Fruit fly (Drosophila melanogaster) whole organism, embryonic: ENCODE measurements around the gene CG7179.
A peak's percentile ranks its signal among the peaks of the same experiment; 100 is the strongest.

Experiments
- CG11696 ChIP-seq: fragments of 200-800 bp; sonication (Bioruptor generic); IDR thresholded peaks from 2 replicates; pipeline ENCODE4 v1.3.6; 2022; ENCODE audit warnings: missing biosample characterization, missing genetic modification characterization
- CG12744 ChIP-seq: fragments of 200-800 bp; sonication (Bioruptor generic); optimal IDR thresholded peaks from 2 replicates; lab custom pipeline; 2016; ENCODE audit warnings: missing biosample characterization, missing genetic modification characterization
- CG14014 ChIP-seq: fragments of 200-800 bp; sonication (Bioruptor generic); IDR thresholded peaks from 2 replicates; pipeline ENCODE4 v1.3.6; 2022; ENCODE audit warnings: missing biosample characterization, missing genetic modification characterization
- CG1603 ChIP-seq: fragments of 200-800 bp; sonication (Bioruptor generic); optimal IDR thresholded peaks from 2 replicates; lab custom pipeline; 2019; ENCODE audit warnings: missing biosample characterization, mild to moderate bottlenecking, missing genetic modification characterization, moderate library complexity
- CG17361 ChIP-seq: fragments of 200-800 bp; sonication (Bioruptor generic); IDR thresholded peaks from 3 replicates; pipeline ENCODE4 v1.3.6; 2022; ENCODE audit warnings: missing biosample characterization, missing genetic modification characterization
- CG18476 ChIP-seq: fragments of 200-800 bp; sonication (Bioruptor generic); optimal IDR thresholded peaks from 2 replicates; lab custom pipeline; 2016; ENCODE audit warnings: missing biosample characterization, mild to moderate bottlenecking, missing genetic modification characterization
- CG2712 ChIP-seq: fragments of 200-800 bp; optimal IDR thresholded peaks from 3 replicates; lab custom pipeline; 2019; ENCODE audit warnings: missing biosample characterization, mild to moderate bottlenecking, missing genetic modification characterization, moderate library complexity
- CG30431 ChIP-seq: fragments of 200-800 bp; sonication (Bioruptor generic); optimal IDR thresholded peaks from 2 replicates; lab custom pipeline; 2017; ENCODE audit warnings: missing biosample characterization, missing genetic modification characterization
- CG31441 ChIP-seq: fragments of 200-800 bp; sonication (Bioruptor generic); IDR thresholded peaks from 2 replicates; pipeline ENCODE4 v1.3.6; 2022; ENCODE audit warnings: missing biosample characterization, missing genetic modification characterization
- CG3847 ChIP-seq: fragments of 200-800 bp; sonication (Bioruptor generic); IDR thresholded peaks from 2 replicates; pipeline ENCODE4 v1.3.6; 2022; ENCODE audit warnings: missing biosample characterization, missing genetic modification characterization
- CG42726 ChIP-seq: fragments of 200-800 bp; sonication (Bioruptor generic); IDR thresholded peaks from 2 replicates; pipeline ENCODE4 v1.3.6; 2022; ENCODE audit warnings: missing biosample characterization, missing genetic modification characterization; ENCODE audit not compliant: partially characterized antibody
- CG6254 ChIP-seq: fragments of 200-800 bp; sonication (Bioruptor generic); optimal IDR thresholded peaks from 3 replicates; lab custom pipeline; 2017; ENCODE audit warnings: mild to moderate bottlenecking, missing biosample characterization, missing genetic modification reagents, missing genetic modification characterization
- CG8290 ChIP-seq, 3 experiments: fragments of 200-800 bp; sonication (Bioruptor generic); optimal IDR thresholded peaks; 2 replicates each; lab custom pipeline; 2016 to 2019; ENCODE audit warnings: missing biosample characterization in 3 of 3, missing genetic modification characterization in 3 of 3, mild to moderate bottlenecking in 2 of 3, moderate library complexity in 1 of 3
- CG8359 ChIP-seq: fragments of 200-800 bp; sonication (Bioruptor generic); optimal IDR thresholded peaks from 2 replicates; lab custom pipeline; 2017; ENCODE audit warnings: missing biosample characterization, mild to moderate bottlenecking, missing genetic modification characterization, borderline replicate concordance
- CG8924 ChIP-seq: fragments of 200-800 bp; optimal IDR thresholded peaks from 3 replicates; lab custom pipeline; 2019; ENCODE audit warnings: missing biosample characterization, mild to moderate bottlenecking, missing genetic modification characterization, moderate library complexity
- CG9609 ChIP-seq: fragments of 200-800 bp; sonication (Bioruptor generic); optimal IDR thresholded peaks from 3 replicates; lab custom pipeline; 2016; ENCODE audit warnings: missing biosample characterization, missing genetic modification characterization
- CkIIα-i1 ChIP-seq: fragments of 200-800 bp; sonication (Bioruptor generic); IDR thresholded peaks from 2 replicates; pipeline ENCODE4 v1.3.6; 2022; ENCODE audit warnings: missing biosample characterization, missing genetic modification characterization
- CrebB ChIP-seq: fragments of 200-800 bp; sonication (Bioruptor generic); optimal IDR thresholded peaks from 3 replicates; lab custom pipeline; 2018; ENCODE audit warnings: missing biosample characterization, mild to moderate bottlenecking, missing genetic modification characterization
- Dp ChIP-seq: fragments of 200-800 bp; sonication (Bioruptor generic); optimal IDR thresholded peaks from 2 replicates; lab custom pipeline; 2018; ENCODE audit warnings: missing biosample characterization, mild to moderate bottlenecking, missing genetic modification characterization, moderate library complexity
- HLHmδ ChIP-seq: fragments of 200-800 bp; sonication (Bioruptor generic); optimal IDR thresholded peaks from 2 replicates; lab custom pipeline; 2018; ENCODE audit warnings: missing biosample characterization, mild to moderate bottlenecking, missing genetic modification characterization, moderate library complexity
- Lpt ChIP-seq: fragments of >200 bp; optimal IDR thresholded peaks from 2 replicates; lab custom pipeline; 2018; ENCODE audit warnings: missing biosample characterization, missing genetic modification characterization
- Med ChIP-seq: fragments of 200-800 bp; sonication (Bioruptor generic); peaks from one replicate; lab custom pipeline; 2016; ENCODE audit warnings: missing biosample characterization, missing genetic modification characterization, mild to moderate bottlenecking, inconsistent platforms, moderate library complexity
- Mrtf ChIP-seq: fragments of 200-800 bp; sonication (Bioruptor generic); IDR thresholded peaks from 3 replicates; pipeline ENCODE4 v1.3.6; 2022; ENCODE audit warnings: missing biosample characterization, missing genetic modification characterization
- Neu2 ChIP-seq: fragments of 200-800 bp; sonication (Bioruptor generic); optimal IDR thresholded peaks from 3 replicates; lab custom pipeline; 2016; ENCODE audit warnings: missing biosample characterization, missing genetic modification characterization, borderline replicate concordance
- Nf-YB ChIP-seq: fragments of 200-800 bp; sonication (Bioruptor generic); optimal IDR thresholded peaks from 3 replicates; lab custom pipeline; 2019; ENCODE audit warnings: missing biosample characterization, mild to moderate bottlenecking, missing genetic modification characterization, moderate library complexity
- Six4 ChIP-seq: fragments of 200-800 bp; sonication (Bioruptor generic); optimal IDR thresholded peaks from 2 replicates; lab custom pipeline; 2016; ENCODE audit warnings: missing biosample characterization, missing genetic modification characterization
- Trl ChIP-seq, 3 experiments: fragments of >200 bp in 2 of 3; fragments of 200-800 bp in 1 of 3; sonication (Bioruptor generic) in 1 of 3; optimal IDR thresholded peaks; 2 replicates in 1 of 3; 3 replicates in 2 of 3; lab custom pipeline; 2016 to 2017; ENCODE audit warnings: missing biosample characterization in 1 of 3, missing genetic modification characterization in 1 of 3
- chm ChIP-seq: fragments of 200-800 bp; sonication (Bioruptor generic); IDR thresholded peaks from 2 replicates; pipeline ENCODE4 v1.3.6; 2022; ENCODE audit warnings: missing biosample characterization, missing genetic modification characterization
- da ChIP-seq: fragments of 200-800 bp; sonication (Bioruptor generic); optimal IDR thresholded peaks from 2 replicates; lab custom pipeline; 2016; ENCODE audit warnings: missing biosample characterization, missing genetic modification characterization
- danr ChIP-seq: fragments of 200-800 bp; sonication (Bioruptor generic); IDR thresholded peaks from 2 replicates; pipeline ENCODE4 v1.3.6; 2022; ENCODE audit warnings: missing biosample characterization, missing genetic modification characterization
- en ChIP-seq: fragments of 200-800 bp; sonication (Bioruptor generic); optimal IDR thresholded peaks from 2 replicates; lab custom pipeline; 2016; ENCODE audit warnings: missing biosample characterization, missing genetic modification characterization
- exex ChIP-seq: fragments of 200-800 bp; sonication (Bioruptor generic); optimal IDR thresholded peaks from 4 replicates; lab custom pipeline; 2018; ENCODE audit warnings: missing biosample characterization, mild to moderate bottlenecking, missing genetic modification characterization, moderate library complexity
- fu2 ChIP-seq: fragments of 200-800 bp; sonication (Bioruptor generic); optimal IDR thresholded peaks from 2 replicates; lab custom pipeline; 2016; ENCODE audit warnings: missing biosample characterization, missing genetic modification characterization
- hbn ChIP-seq: fragments of 200-800 bp; sonication (Bioruptor generic); IDR thresholded peaks from 2 replicates; pipeline ENCODE4 v1.3.6; 2022; ENCODE audit warnings: missing biosample characterization, missing genetic modification characterization; ENCODE audit not compliant: partially characterized antibody
- ind ChIP-seq: fragments of 200-800 bp; sonication (Bioruptor generic); optimal IDR thresholded peaks from 3 replicates; lab custom pipeline; 2016; ENCODE audit warnings: missing biosample characterization, missing genetic modification characterization
- insv ChIP-seq, 2 experiments: fragments of 200-800 bp; sonication (Bioruptor generic); optimal IDR thresholded peaks; 3 replicates each; lab custom pipeline; 2016 to 2018; ENCODE audit warnings: missing biosample characterization in 2 of 2, missing genetic modification characterization in 2 of 2
- mam ChIP-seq: fragments of 200-800 bp; sonication (Bioruptor generic); optimal IDR thresholded peaks from 3 replicates; lab custom pipeline; 2016; ENCODE audit warnings: missing biosample characterization, missing genetic modification characterization
- phol ChIP-seq: fragments of 200-800 bp; sonication (Bioruptor generic); optimal IDR thresholded peaks from 3 replicates; lab custom pipeline; 2018; ENCODE audit warnings: missing biosample characterization, mild to moderate bottlenecking, missing genetic modification characterization, moderate library complexity
- pnt ChIP-seq: fragments of 200-800 bp; sonication (Bioruptor generic); optimal IDR thresholded peaks from 3 replicates; lab custom pipeline; 2016; ENCODE audit warnings: missing biosample characterization, missing genetic modification characterization
- psq ChIP-seq: fragments of 200-800 bp; sonication (Bioruptor generic); optimal IDR thresholded peaks from 2 replicates; lab custom pipeline; 2017; ENCODE audit warnings: missing biosample characterization, missing genetic modification characterization
- pzg ChIP-seq: fragments of 200-800 bp; sonication (Bioruptor generic); optimal IDR thresholded peaks from 3 replicates; lab custom pipeline; 2018; ENCODE audit warnings: missing biosample characterization, mild to moderate bottlenecking, missing genetic modification characterization, moderate library complexity
- sens-2 ChIP-seq: fragments of 200-800 bp; sonication (Bioruptor generic); IDR thresholded peaks from 2 replicates; pipeline ENCODE4 v1.3.6; 2022; ENCODE audit warnings: missing biosample characterization, missing genetic modification characterization
- sima ChIP-seq: fragments of 200-800 bp; sonication (Bioruptor generic); optimal IDR thresholded peaks from 2 replicates; lab custom pipeline; 2016; ENCODE audit warnings: missing biosample characterization, missing genetic modification characterization
- sqz ChIP-seq: fragments of 200-800 bp; sonication (Bioruptor generic); optimal IDR thresholded peaks from 3 replicates; lab custom pipeline; 2018; ENCODE audit warnings: missing biosample characterization, mild to moderate bottlenecking, missing genetic modification characterization
- unpg ChIP-seq: fragments of 200-800 bp; sonication (Bioruptor generic); optimal IDR thresholded peaks from 3 replicates; lab custom pipeline; 2018; ENCODE audit warnings: missing biosample characterization, mild to moderate bottlenecking, missing genetic modification characterization, moderate library complexity
- wek ChIP-seq: fragments of 200-800 bp; sonication (Bioruptor generic); optimal IDR thresholded peaks from 3 replicates; lab custom pipeline; 2018; ENCODE audit warnings: missing biosample characterization, mild to moderate bottlenecking, missing genetic modification characterization, moderate library complexity
- z ChIP-seq: fragments of 200-800 bp; sonication (Bioruptor generic); IDR thresholded peaks from 3 replicates; pipeline ENCODE4 v1.3.6; 2022; ENCODE audit warnings: missing biosample characterization, missing genetic modification characterization

The CG7179 gene

dm6 chr2L:7827045-7828004 is 49.5 kb upstream of the CG7179 start, which contains the start of the genes Rack1 and mts (continued):
- peak; percentile 63 for TF ChIP-seq Six4 (GFP tag; lab: Kevin White, UChicago)
- peak; percentile 77 for TF ChIP-seq phol (tag; lab: Kevin White, UChicago)
- peak; percentile 54 for TF ChIP-seq CG8290 (GFP tag; optimal IDR thresholded peaks at IDR 0.05; lab: Kevin White, UChicago)
- peak; percentile 74 to 96 for TF ChIP-seq CG8290 (tag; optimal IDR thresholded peaks at IDR 0.05; lab: Kevin White, UChicago)
- peak; percentile 81 for TF ChIP-seq CG14014 (GFP tag; lab: Robert Waterston, UW)
- peak; percentile 83 for TF ChIP-seq unpg (GFP tag; lab: Kevin White, UChicago)
- TF ChIP-seq CG31441 (GFP tag; lab: Robert Waterston, UW), result peak; percentile 72
- TF ChIP-seq fu2 (GFP tag; lab: Kevin White, UChicago), result peak; percentile 72
- peak; percentile 44 for TF ChIP-seq CG18476 (GFP tag; lab: Kevin White, UChicago)
- peak; percentile 63; the same call in 2 of the 3 replicates for TF ChIP-seq CG17361
- TF ChIP-seq CG12744, result peak; percentile 48
- TF ChIP-seq chm, result peak; percentile 92
- TF ChIP-seq Med (GFP tag; lab: Kevin White, UChicago), result peak; percentile 99
- TF ChIP-seq CG42726 (GFP tag; lab: Robert Waterston, UW), result peak; percentile 75
- peak; percentile 57 for TF ChIP-seq psq (GFP tag; lab: Kevin White, UChicago)
- peak; percentile 90 for TF ChIP-seq sqz
- TF ChIP-seq CG1603 (tag; lab: Kevin White, UChicago), result peak; percentile 83
- peak; percentile 82 for TF ChIP-seq pzg (GFP tag; lab: Kevin White, UChicago)
- TF ChIP-seq Lpt (GFP tag; lab: Kevin White, UChicago), result no peak
- TF ChIP-seq CG30431 (GFP tag; lab: Kevin White, UChicago), result peak; percentile 71
- TF ChIP-seq insv (GFP tag; optimal IDR thresholded peaks at IDR 0.05; lab: Kevin White, UChicago), result peak in 1 of 2 experiments; percentile 69
- peak; percentile 71 for TF ChIP-seq CG2712 (tag; lab: Kevin White, UChicago)
- peak; percentile 98 for TF ChIP-seq HLHmδ
- no peak for TF ChIP-seq Trl (optimal IDR thresholded peaks at IDR 0.05; lab: Kevin White, UChicago)
- peak; percentile 80 for TF ChIP-seq Trl (GFP tag; optimal IDR thresholded peaks at IDR 0.05; lab: Kevin White, UChicago)
- TF ChIP-seq en, result peak; percentile 75
- TF ChIP-seq CG3847 (GFP tag; lab: Robert Waterston, UW), result peak; percentile 84
- TF ChIP-seq CG8924, result peak; percentile 64
- peak; percentile 16; the same call in 1 of the 2 replicates for TF ChIP-seq hbn (GFP tag; lab: Robert Waterston, UW)
- peak; percentile 65 for TF ChIP-seq CG9609 (GFP tag; lab: Kevin White, UChicago)
- TF ChIP-seq z (GFP tag; lab: Robert Waterston, UW), result 0 out of 3 replicates have a peak, but pooled peaks have one; percentile 42
- TF ChIP-seq pnt (GFP tag; lab: Kevin White, UChicago), result no peak
- TF ChIP-seq da (GFP tag; lab: Kevin White, UChicago), result no peak
- TF ChIP-seq danr (GFP tag; lab: Robert Waterston, UW), result peak; percentile 50; the same call in 1 of the 2 replicates
- TF ChIP-seq CrebB (tag; lab: Kevin White, UChicago), result peak; percentile 88
- peak; percentile 6 for TF ChIP-seq sima
- TF ChIP-seq CG8359 (GFP tag; lab: Kevin White, UChicago), result peak; percentile 74
- TF ChIP-seq CG6254, result peak; percentile 85
- peak; percentile 72 for TF ChIP-seq CG11696 (GFP tag; lab: Robert Waterston, UW)
- 0 out of 2 replicates have a peak, but pooled peaks have one; percentile 7 for TF ChIP-seq CkIIα-i1 (GFP tag; lab: Robert Waterston, UW)
- peak; percentile 29 for TF ChIP-seq Dp (GFP tag; lab: Kevin White, UChicago)
- peak; percentile 16; the same call in 1 of the 3 replicates for TF ChIP-seq Mrtf
- no peak for TF ChIP-seq Neu2 (GFP tag; lab: Kevin White, UChicago)
- TF ChIP-seq mam, result peak; percentile 60
- peak; percentile 50 for TF ChIP-seq exex
- peak; percentile 81 for TF ChIP-seq sens-2 (GFP tag; lab: Robert Waterston, UW)
- TF ChIP-seq Nf-YB (GFP tag; lab: Kevin White, UChicago), result peak; percentile 67
- peak; percentile 85 for TF ChIP-seq wek (GFP tag; lab: Kevin White, UChicago)
- peak; percentile 66 for TF ChIP-seq ind (GFP tag; lab: Kevin White, UChicago)
